ENCODE assay signal across 1 fruit fly cellular context in genomic region chr2L:7571667-7572502, dm6.
TF ChIP-seq lines count a peak whose summit lies in the region.

No protein-coding gene starts in this region.

TF ChIP-seq in whole organism, embryonic, 481 proteins besides CTCF, POLR2A, EP300 and RAD21 (continued from another document and continues in another):
- TF ChIP-seq CG7372 (GFP tag; IDR thresholded peaks at IDR 0.05; lab: Robert Waterston, UW) (no peak), CG13296 (GFP tag; optimal IDR thresholded peaks at IDR 0.05; lab: Kevin White, UChicago) (peak; percentile 19), CG5953 (GFP tag; IDR thresholded peaks at IDR 0.05; lab: Robert Waterston, UW) (no peak), CG18619 (GFP tag; optimal IDR thresholded peaks at IDR 0.05; lab: Kevin White, UChicago) (peak; percentile 17), vvl (GFP tag; IDR thresholded peaks at IDR 0.05; lab: Robert Waterston, UW) (no peak), CG14050 (GFP tag; IDR thresholded peaks at IDR 0.05; lab: Robert Waterston, UW) (no peak), luna (GFP tag; optimal IDR thresholded peaks at IDR 0.05; lab: Kevin White, UChicago) (no peak), Camta (GFP tag; optimal IDR thresholded peaks at IDR 0.05; lab: Kevin White, UChicago) (no peak), ind (GFP tag; optimal IDR thresholded peaks at IDR 0.05; lab: Kevin White, UChicago) (no peak), CG17359 (tag; optimal IDR thresholded peaks at IDR 0.05; lab: Kevin White, UChicago) (peak; percentile 27), Hsf (GFP tag; optimal IDR thresholded peaks at IDR 0.05; lab: Kevin White, UChicago) (no peak), CG12236 (GFP tag; optimal IDR thresholded peaks at IDR 0.05; lab: Kevin White, UChicago) (peak; percentile 12), crc (GFP tag; optimal IDR thresholded peaks at IDR 0.05; lab: Kevin White, UChicago) (no peak), NFAT (GFP tag; IDR thresholded peaks at IDR 0.05; lab: Robert Waterston, UW) (no peak), CG8089 (GFP tag; optimal IDR thresholded peaks at IDR 0.05; lab: Kevin White, UChicago) (no peak), cas (GFP tag; IDR thresholded peaks at IDR 0.05; lab: Robert Waterston, UW) (no peak), peb (GFP tag; IDR thresholded peaks at IDR 0.05; lab: Robert Waterston, UW) (no peak), HLHmδ (GFP tag; optimal IDR thresholded peaks at IDR 0.05; lab: Kevin White, UChicago) (no peak), CG3065 (GFP tag; optimal IDR thresholded peaks at IDR 0.05; lab: Kevin White, UChicago) (no peak), dati (GFP tag; IDR thresholded peaks at IDR 0.05; lab: Robert Waterston, UW) (no peak), CG13775 (GFP tag; optimal IDR thresholded peaks at IDR 0.05; lab: Kevin White, UChicago) (no peak), CG2120 (GFP tag; optimal IDR thresholded peaks at IDR 0.05; lab: Kevin White, UChicago) (no peak), fd102C (GFP tag; optimal IDR thresholded peaks at IDR 0.05; lab: Kevin White, UChicago) (no peak), CG6175 (GFP tag; IDR thresholded peaks at IDR 0.05; lab: Robert Waterston, UW) (no peak), vnd (GFP tag; IDR thresholded peaks at IDR 0.05; lab: Robert Waterston, UW; ENCODE audit: partially characterized antibody) (no peak), CG1792 (GFP tag; optimal IDR thresholded peaks at IDR 0.05; lab: Kevin White, UChicago) (no peak), Dfd (GFP tag; optimal IDR thresholded peaks at IDR 0.05; lab: Kevin White, UChicago) (no peak), CG11093 (GFP tag; IDR thresholded peaks at IDR 0.05; lab: Robert Waterston, UW) (no peak), Ets65A (GFP tag; lab: Kevin White, UChicago) (no peak), Six4 (GFP tag; optimal IDR thresholded peaks at IDR 0.05; lab: Kevin White, UChicago) (no peak), Sry-δ (GFP tag; optimal IDR thresholded peaks at IDR 0.05; lab: Kevin White, UChicago) (no peak), CG8944 (GFP tag; optimal IDR thresholded peaks at IDR 0.05; lab: Kevin White, UChicago) (no peak), CG30431 (GFP tag; optimal IDR thresholded peaks at IDR 0.05; lab: Kevin White, UChicago) (no peak), CG6654 (GFP tag; optimal IDR thresholded peaks at IDR 0.05; lab: Kevin White, UChicago) (no peak), Sry-β (GFP tag; optimal IDR thresholded peaks at IDR 0.05; lab: Kevin White, UChicago) (no peak), Nf-YB (GFP tag; optimal IDR thresholded peaks at IDR 0.05; lab: Kevin White, UChicago) (peak; percentile 29), tx (GFP tag; optimal IDR thresholded peaks at IDR 0.05; lab: Kevin White, UChicago) (no peak), schlank (tag; optimal IDR thresholded peaks at IDR 0.05; lab: Kevin White, UChicago) (no peak), cg (GFP tag; optimal IDR thresholded peaks at IDR 0.05; lab: Kevin White, UChicago) (no peak), Nf-YA (GFP tag; IDR thresholded peaks at IDR 0.05; lab: Robert Waterston, UW) (no peak), CG14014 (GFP tag; IDR thresholded peaks at IDR 0.05; lab: Robert Waterston, UW) (no peak), CG15073 (GFP tag; optimal IDR thresholded peaks at IDR 0.05; lab: Kevin White, UChicago) (no peak), Abd-B (GFP tag; optimal IDR thresholded peaks at IDR 0.05; lab: Kevin White, UChicago) (no peak), CG6683 (GFP tag; optimal IDR thresholded peaks at IDR 0.05; lab: Kevin White, UChicago) (no peak), CG43689 (GFP tag; IDR thresholded peaks at IDR 0.05; lab: Robert Waterston, UW) (no peak), Max (GFP tag; optimal IDR thresholded peaks at IDR 0.05; lab: Kevin White, UChicago) (no peak), Dref (GFP tag; IDR thresholded peaks at IDR 0.05; lab: Robert Waterston, UW) (no peak), MTF-1 (GFP tag; optimal IDR thresholded peaks at IDR 0.05; lab: Kevin White, UChicago; ENCODE audit: borderline replicate concordance) (no peak), Taf1 (GFP tag; IDR thresholded peaks at IDR 0.05; lab: Robert Waterston, UW) (no peak), BtbVII (GFP tag; optimal IDR thresholded peaks at IDR 0.05; lab: Kevin White, UChicago) (no peak), CG8359 (GFP tag; optimal IDR thresholded peaks at IDR 0.05; lab: Kevin White, UChicago; ENCODE audit: borderline replicate concordance) (no peak), pum (GFP tag; optimal IDR thresholded peaks at IDR 0.05; lab: Kevin White, UChicago) (no peak), stc (GFP tag; IDR thresholded peaks at IDR 0.05; lab: Robert Waterston, UW) (no peak), sqz (GFP tag; optimal IDR thresholded peaks at IDR 0.05; lab: Kevin White, UChicago) (no peak), Med (GFP tag; lab: Kevin White, UChicago) (peak; percentile 64), Dad (GFP tag; optimal IDR thresholded peaks at IDR 0.05; lab: Kevin White, UChicago) (no peak), zfh1 (GFP tag; IDR thresholded peaks at IDR 0.05; lab: Robert Waterston, UW) (no peak), CG11085 (GFP tag; IDR thresholded peaks at IDR 0.05; lab: Robert Waterston, UW) (no peak), CG13894 (tag; optimal IDR thresholded peaks at IDR 0.05; lab: Kevin White, UChicago) (peak; percentile 3), CG2202 (tag; optimal IDR thresholded peaks at IDR 0.05; lab: Kevin White, UChicago) (no peak), bsh (GFP tag; optimal IDR thresholded peaks at IDR 0.05; lab: Kevin White, UChicago) (peak in 1 of 2 experiments; percentile 10), Dip2 (GFP tag; IDR thresholded peaks at IDR 0.05; lab: Robert Waterston, UW) (no peak), Blimp-1 (GFP tag; optimal IDR thresholded peaks at IDR 0.05; lab: Kevin White, UChicago) (peak; percentile 5), wor (GFP tag; IDR thresholded peaks at IDR 0.05; lab: Robert Waterston, UW) (no peak), bowl (GFP tag; IDR thresholded peaks at IDR 0.05; lab: Robert Waterston, UW) (no peak), Ada2b (GFP tag; IDR thresholded peaks at IDR 0.05; lab: Robert Waterston, UW) (no peak), gt (GFP tag; IDR thresholded peaks at IDR 0.05; lab: Robert Waterston, UW) (no peak), scrt (GFP tag; optimal IDR thresholded peaks at IDR 0.05; lab: Kevin White, UChicago) (peak; percentile 21), CG14667 (GFP tag; IDR thresholded peaks at IDR 0.05; lab: Robert Waterston, UW) (no peak), Scr (GFP tag; IDR thresholded peaks at IDR 0.05; lab: Robert Waterston, UW; ENCODE audit: partially characterized antibody) (no peak), Doc3 (GFP tag; IDR thresholded peaks at IDR 0.05; lab: Robert Waterston, UW; ENCODE audit: partially characterized antibody) (no peak), CG33557 (GFP tag; optimal IDR thresholded peaks at IDR 0.05; lab: Kevin White, UChicago) (no peak), bbx (GFP tag; IDR thresholded peaks at IDR 0.05; lab: Robert Waterston, UW; ENCODE audit: partially characterized antibody) (no peak), Deaf1 (tag; optimal IDR thresholded peaks at IDR 0.05; lab: Kevin White, UChicago) (no peak), Fer1 (GFP tag; optimal IDR thresholded peaks at IDR 0.05; lab: Kevin White, UChicago) (peak; percentile 21), ssp (GFP tag; IDR thresholded peaks at IDR 0.05; lab: Robert Waterston, UW) (no peak), CG5245 (GFP tag; optimal IDR thresholded peaks at IDR 0.05; lab: Kevin White, UChicago) (no peak), CG2875 (GFP tag; optimal IDR thresholded peaks at IDR 0.05; lab: Kevin White, UChicago) (peak; percentile 21), CG8290 (GFP tag; optimal IDR thresholded peaks at IDR 0.05; lab: Kevin White, UChicago) (no peak), CG8290 (tag; optimal IDR thresholded peaks at IDR 0.05; lab: Kevin White, UChicago) (no peak), nau (GFP tag; optimal IDR thresholded peaks at IDR 0.05; lab: Kevin White, UChicago) (peak; percentile 75), CG9817 (tag; optimal IDR thresholded peaks at IDR 0.05; lab: Kevin White, UChicago) (no peak), twi (tag; optimal IDR thresholded peaks at IDR 0.05; lab: Kevin White, UChicago) (peak; percentile 7), CG12659 (GFP tag; optimal IDR thresholded peaks at IDR 0.05; lab: Kevin White, UChicago) (no peak), CG15479 (GFP tag; optimal IDR thresholded peaks at IDR 0.05; lab: Kevin White, UChicago) (no peak), fd64A (GFP tag; optimal IDR thresholded peaks at IDR 0.05; lab: Kevin White, UChicago) (peak; percentile 27), CG34376 (GFP tag; optimal IDR thresholded peaks at IDR 0.05; lab: Kevin White, UChicago) (no peak), Rfx (GFP tag; IDR thresholded peaks at IDR 0.05; lab: Robert Waterston, UW) (no peak), CG18011 (GFP tag; optimal IDR thresholded peaks at IDR 0.05; lab: Kevin White, UChicago) (no peak), eve (GFP tag; optimal IDR thresholded peaks at IDR 0.05; lab: Kevin White, UChicago) (no peak), CG17802 (tag; optimal IDR thresholded peaks at IDR 0.05; lab: Kevin White, UChicago) (no peak), sima (GFP tag; optimal IDR thresholded peaks at IDR 0.05; lab: Kevin White, UChicago) (no peak), psq (GFP tag; optimal IDR thresholded peaks at IDR 0.05; lab: Kevin White, UChicago) (no peak), CG10543 (GFP tag; optimal IDR thresholded peaks at IDR 0.05; lab: Kevin White, UChicago) (no peak), CG4404 (GFP tag; IDR thresholded peaks at IDR 0.05; lab: Robert Waterston, UW) (no peak), HHEX (GFP tag; optimal IDR thresholded peaks at IDR 0.05; lab: Kevin White, UChicago) (peak; percentile 22), CG18599 (GFP tag; optimal IDR thresholded peaks at IDR 0.05; lab: Kevin White, UChicago) (peak; percentile 32), PHDP (tag; optimal IDR thresholded peaks at IDR 0.05; lab: Kevin White, UChicago) (peak; percentile 37), vfl (GFP tag; optimal IDR thresholded peaks at IDR 0.05; lab: Kevin White, UChicago) (no peak), CG17912 (GFP tag; optimal IDR thresholded peaks at IDR 0.05; lab: Kevin White, UChicago) (no peak), NfI (GFP tag; optimal IDR thresholded peaks at IDR 0.05; lab: Kevin White, UChicago) (no peak), Sin3A (optimal IDR thresholded peaks at IDR 0.05; lab: Kevin White, UChicago) (no peak), CG7928 (GFP tag; optimal IDR thresholded peaks at IDR 0.05; lab: Kevin White, UChicago) (no peak), CG13624 (GFP tag; optimal IDR thresholded peaks at IDR 0.05; lab: Kevin White, UChicago) (no peak), tgo (GFP tag; IDR thresholded peaks at IDR 0.05; lab: Robert Waterston, UW) (no peak), CG4424 (GFP tag; optimal IDR thresholded peaks at IDR 0.05; lab: Kevin White, UChicago) (no peak), CG9876 (GFP tag; optimal IDR thresholded peaks at IDR 0.05; lab: Kevin White, UChicago) (no peak), CG8924 (tag; optimal IDR thresholded peaks at IDR 0.05; lab: Kevin White, UChicago) (no peak), al (GFP tag; IDR thresholded peaks at IDR 0.05; lab: Robert Waterston, UW) (no peak), ham (GFP tag; IDR thresholded peaks at IDR 0.05; lab: Robert Waterston, UW) (no peak), Nf-YC (tag; optimal IDR thresholded peaks at IDR 0.05; lab: Kevin White, UChicago) (no peak), CG2678 (tag; optimal IDR thresholded peaks at IDR 0.05; lab: Kevin White, UChicago) (peak; percentile 44), CG14965 (GFP tag; optimal IDR thresholded peaks at IDR 0.05; lab: Kevin White, UChicago; ENCODE audit: borderline replicate concordance) (no peak), Hmx (GFP tag; optimal IDR thresholded peaks at IDR 0.05; lab: Kevin White, UChicago) (no peak), CG10366 (GFP tag; IDR thresholded peaks at IDR 0.05; lab: Robert Waterston, UW) (no peak), exex (tag; optimal IDR thresholded peaks at IDR 0.05; lab: Kevin White, UChicago) (peak; percentile 81), HmgD (GFP tag; optimal IDR thresholded peaks at IDR 0.05; lab: Kevin White, UChicago) (no peak), seq (GFP tag; IDR thresholded peaks at IDR 0.05; lab: Robert Waterston, UW) (no peak), CG15011 (GFP tag; optimal IDR thresholded peaks at IDR 0.05; lab: Kevin White, UChicago) (no peak), CG31365 (tag; optimal IDR thresholded peaks at IDR 0.05; lab: Kevin White, UChicago) (no peak), zen (tag; optimal IDR thresholded peaks at IDR 0.05; lab: Kevin White, UChicago) (no peak), bigmax (GFP tag; optimal IDR thresholded peaks at IDR 0.05; lab: Kevin White, UChicago) (no peak), chinmo (GFP tag; IDR thresholded peaks at IDR 0.05; lab: Robert Waterston, UW; ENCODE audit: partially characterized antibody) (no peak), CG3407 (GFP tag; optimal IDR thresholded peaks at IDR 0.05; lab: Kevin White, UChicago) (no peak), CG17568 (GFP tag; optimal IDR thresholded peaks at IDR 0.05; lab: Kevin White, UChicago) (peak; percentile 37), CG7556 (GFP tag; optimal IDR thresholded peaks at IDR 0.05; lab: Kevin White, UChicago) (peak; percentile 14), Sox102F (GFP tag; optimal IDR thresholded peaks at IDR 0.05; lab: Kevin White, UChicago) (no peak), caup (GFP tag; optimal IDR thresholded peaks at IDR 0.05; lab: Kevin White, UChicago; ENCODE audit: severe bottlenecking) (peak; percentile 38), run (tag; optimal IDR thresholded peaks at IDR 0.05; lab: Kevin White, UChicago) (no peak), tin (GFP tag; optimal IDR thresholded peaks at IDR 0.05; lab: Kevin White, UChicago) (no peak), H2.0 (GFP tag; IDR thresholded peaks at IDR 0.05; lab: Robert Waterston, UW) (no peak), CG3995 (GFP tag; optimal IDR thresholded peaks at IDR 0.05; lab: Kevin White, UChicago) (no peak), pho (GFP tag; optimal IDR thresholded peaks at IDR 0.05; lab: Kevin White, UChicago) (no peak), hth (optimal IDR thresholded peaks at IDR 0.05; lab: Kevin White, UChicago) (no peak), CG10267 (tag; optimal IDR thresholded peaks at IDR 0.05; lab: Kevin White, UChicago) (no peak), CG12155 (GFP tag; optimal IDR thresholded peaks at IDR 0.05; lab: Kevin White, UChicago) (no peak), Xrp1 (GFP tag; IDR thresholded peaks at IDR 0.05; lab: Robert Waterston, UW) (peak; percentile 8; the same call in 1 of the 2 replicates), lov (optimal IDR thresholded peaks at IDR 0.05; lab: Kevin White, UChicago) (no peak), lov (GFP tag; IDR thresholded peaks at IDR 0.05; lab: Robert Waterston, UW) (no peak), CHES-1-like (GFP tag; optimal IDR thresholded peaks at IDR 0.05; lab: Kevin White, UChicago) (no peak), mld (GFP tag; IDR thresholded peaks at IDR 0.05; lab: Robert Waterston, UW; ENCODE audit: partially characterized antibody) (no peak)
